Fruit fly (Drosophila melanogaster) S2 (cell line): ENCODE results near the gene CG4098.

Experiments used
- CG8478 ChIP-seq: fragments of >200 bp; optimal IDR thresholded peaks from 2 replicates; lab custom pipeline; 2018
- CTCF ChIP-seq, 2 experiments: fragments of >200 bp; optimal IDR thresholded peaks; 2 replicates each; lab custom pipeline; 2018

- no peak for TF ChIP-seq CG8478 (lab: Kevin White, UChicago)
- TF ChIP-seq CTCF (optimal IDR thresholded peaks at IDR 0.05; lab: Kevin White, UChicago), result no peak
These were observed 42.0 kb upstream of the CG4098 start for dm6 chr3L:16651127-16651526.
